Worm (Caenorhabditis elegans): ENCODE results near the gene M163.1.

The M163.1 gene

ce11 chrX:14525325-14526305, 22.0 kb upstream of the M163.1 start (continued):
- TF ChIP-seq hmg-1.2 (GFP tag; IDR thresholded peaks at IDR 0.05) (peak; percentile 87), T07F8.4 (tag; optimal IDR thresholded peaks at IDR 0.05) (peak; percentile 95), chd-7 (tag; optimal IDR thresholded peaks at IDR 0.05) (peak; percentile 98), F10E7.11 (tag; optimal IDR thresholded peaks at IDR 0.05) (peak; percentile 97), ceh-91 (GFP tag; IDR thresholded peaks at IDR 0.05) (no peak), F37B4.10 (GFP tag; IDR thresholded peaks at IDR 0.05) (peak; percentile 97), cebp-1 (GFP tag; IDR thresholded peaks at IDR 0.05) (peak; percentile 82), cebp-1 (tag; optimal IDR thresholded peaks at IDR 0.05) (peak; percentile 98), F57C9.4 (tag; optimal IDR thresholded peaks at IDR 0.05) (peak; percentile 81), madf-8 (GFP tag; conservative IDR thresholded peaks at IDR 0.05) (no peak), athp-1 (tag; optimal IDR thresholded peaks at IDR 0.05) (peak; percentile 57), tlf-1 (GFP tag; optimal IDR thresholded peaks at IDR 0.05) (peak; percentile 99), mel-28 (tag; optimal IDR thresholded peaks at IDR 0.05; ENCODE audit: borderline replicate concordance) (peak; percentile 75), ekl-4 (GFP tag; IDR thresholded peaks at IDR 0.05) (peak; percentile 94), pbrm-1 (GFP tag; IDR thresholded peaks at IDR 0.05) (peak; percentile 97), attf-5 (GFP tag; optimal IDR thresholded peaks at IDR 0.05) (peak; percentile 70), sea-2 (GFP tag; IDR thresholded peaks at IDR 0.05) (peak; percentile 86), D2030.7 (GFP tag; IDR thresholded peaks at IDR 0.05) (no peak), nhr-27 (tag; optimal IDR thresholded peaks at IDR 0.05) (peak; percentile 95), ceh-27 (GFP tag; optimal IDR thresholded peaks at IDR 0.05) (peak; percentile 99), Y67H2A.10 (GFP tag; conservative IDR thresholded peaks at IDR 0.05) (peak; percentile 48; the same call in 1 of the 2 replicates), snpc-4 (GFP tag; optimal IDR thresholded peaks at IDR 0.05) (peak; percentile 67), snpc-4 (tag; optimal IDR thresholded peaks at IDR 0.05) (peak; percentile 43 to 93 (median 89)), ccch-3 (GFP tag; optimal IDR thresholded peaks at IDR 0.05) (peak; percentile 87), Y53G8AR.9 (GFP tag; conservative IDR thresholded peaks at IDR 0.05) (peak; percentile 98), hlh-12 (tag; optimal IDR thresholded peaks at IDR 0.05) (peak; percentile 33), mxl-1 (tag; optimal IDR thresholded peaks at IDR 0.05) (peak; percentile 66), ama-1 (optimal IDR thresholded peaks at IDR 0.05) (no peak), ama-1 (GFP tag; optimal IDR thresholded peaks at IDR 0.05) (peak in 1 of 2 experiments; percentile 92), tbx-9 (tag; optimal IDR thresholded peaks at IDR 0.05; ENCODE audit: borderline replicate concordance) (no peak), dpl-1 (GFP tag; optimal IDR thresholded peaks at IDR 0.05) (no peak), nfya-1 (tag; optimal IDR thresholded peaks at IDR 0.05; ENCODE audit: borderline replicate concordance, insufficient read depth) (no peak), ztf-22 (GFP tag; optimal IDR thresholded peaks at IDR 0.05) (peak; percentile 98), bed-2 (GFP tag; IDR thresholded peaks at IDR 0.05) (peak; percentile 89), sdz-38 (tag; optimal IDR thresholded peaks at IDR 0.05) (no peak), die-1 (tag; optimal IDR thresholded peaks at IDR 0.05) (peak; percentile 59), hlh-26 (GFP tag; conservative IDR thresholded peaks at IDR 0.05) (no peak), nhr-179 (tag; optimal IDR thresholded peaks at IDR 0.05) (peak; percentile 87), Y95B8A.8 (GFP tag; IDR thresholded peaks at IDR 0.05) (0 out of 2 replicates have a peak, but pooled peaks have one; percentile 64), snpc-3.4 (tag; optimal IDR thresholded peaks at IDR 0.05) (no peak), fkh-3 (tag; optimal IDR thresholded peaks at IDR 0.05) (no peak), madf-3 (GFP tag; IDR thresholded peaks at IDR 0.05) (peak; percentile 88), lin-40 (tag; optimal IDR thresholded peaks at IDR 0.05) (peak; percentile 100), F33H1.4 (GFP tag; IDR thresholded peaks at IDR 0.05) (peak; percentile 32), lin-54 (GFP tag; optimal IDR thresholded peaks at IDR 0.05) (peak; percentile 92), B0336.3 (GFP tag; IDR thresholded peaks at IDR 0.05) (peak; percentile 100), ceh-79 (tag; optimal IDR thresholded peaks at IDR 0.05) (peak; percentile 97)

All from whole organism, young adult.